Worm (Caenorhabditis elegans): Measurements from ENCODE around the gene F23F1.5.

ce11 chrII:39437-39836 is 8.1 kb upstream of the F23F1.5 start, which contains the start of gene spp-24:
- TF ChIP-seq ztf-23 (GFP tag; IDR thresholded peaks at IDR 0.05) (no peak), tab-1 (GFP tag; IDR thresholded peaks at IDR 0.05) (no peak), ztf-29 (GFP tag; IDR thresholded peaks at IDR 0.05) (no peak), klf-2 (GFP tag; conservative IDR thresholded peaks at IDR 0.05) (no peak), ref-1 (GFP tag; conservative IDR thresholded peaks at IDR 0.05) (no peak), med-1 (GFP tag; optimal IDR thresholded peaks at IDR 0.05; ENCODE audit: insufficient read depth) (no peak), cog-1 (tag; optimal IDR thresholded peaks at IDR 0.05) (no peak), flt-1 (GFP tag; IDR thresholded peaks at IDR 0.05) (no peak)

Data from whole organism, midembryonic.